Fruit fly (Drosophila melanogaster): ENCODE results near the gene Acbp5.

The Acbp5 gene

dm6 chr3L:8749676-8750654 lies 38.4 kb downstream of the Acbp5 start, which contains the start of gene CG13306:
CG13306 (minus strand) TSS chr3L:8749726.
- TF ChIP-seq esn (GFP tag; optimal IDR thresholded peaks at IDR 0.05) (no peak), spab (GFP tag; optimal IDR thresholded peaks at IDR 0.05) (no peak), fd85E (GFP tag; optimal IDR thresholded peaks at IDR 0.05) (no peak), CG11762 (GFP tag; optimal IDR thresholded peaks at IDR 0.05; ENCODE audit: insufficient read depth) (no peak), CG16779 (tag; optimal IDR thresholded peaks at IDR 0.05) (no peak), lz (GFP tag; optimal IDR thresholded peaks at IDR 0.05) (no peak), CG6276 (GFP tag; optimal IDR thresholded peaks at IDR 0.05) (no peak), CG6163 (GFP tag; IDR thresholded peaks at IDR 0.05) (no peak), Met (GFP tag; optimal IDR thresholded peaks at IDR 0.05) (no peak), net (GFP tag; optimal IDR thresholded peaks at IDR 0.05) (no peak), CG8632 (GFP tag; optimal IDR thresholded peaks at IDR 0.05) (no peak)

dm6 chr3L:8748839-8749238 lies 39.5 kb downstream of the Acbp5 start:
- TF ChIP-seq lz (GFP tag; optimal IDR thresholded peaks at IDR 0.05), result peak; percentile 36
- TF ChIP-seq cyc (GFP tag; optimal IDR thresholded peaks at IDR 0.05), result peak; percentile 54
- TF ChIP-seq esn (GFP tag; optimal IDR thresholded peaks at IDR 0.05), result peak; percentile 18
- TF ChIP-seq OdsH (GFP tag; optimal IDR thresholded peaks at IDR 0.05), result peak; percentile 19
- no peak for TF ChIP-seq CG6276 (GFP tag; optimal IDR thresholded peaks at IDR 0.05)
- peak; percentile 55 for TF ChIP-seq CG31627 (GFP tag; optimal IDR thresholded peaks at IDR 0.05)
- peak in 1 of 2 experiments; percentile 6 for TF ChIP-seq salr (GFP tag; optimal IDR thresholded peaks at IDR 0.05)
- no peak for TF ChIP-seq CG15336 (GFP tag; IDR thresholded peaks at IDR 0.05)
- peak; percentile 47 for TF ChIP-seq Hr39 (GFP tag; optimal IDR thresholded peaks at IDR 0.05)

dm6 chr3L:8748323-8748722 lies 40.0 kb downstream of the Acbp5 start:
- TF ChIP-seq CG6808 (GFP tag; optimal IDR thresholded peaks at IDR 0.05) (no peak), lz (GFP tag; optimal IDR thresholded peaks at IDR 0.05) (no peak), CG3919 (GFP tag; optimal IDR thresholded peaks at IDR 0.05) (no peak), Gug (GFP tag; IDR thresholded peaks at IDR 0.05) (no peak), CG8119 (GFP tag; IDR thresholded peaks at IDR 0.05) (no peak), dac (GFP tag; optimal IDR thresholded peaks at IDR 0.05) (no peak), CG6854 (GFP tag; optimal IDR thresholded peaks at IDR 0.05) (no peak), pdm3 (GFP tag; optimal IDR thresholded peaks at IDR 0.05) (no peak)

dm6 chr3L:8746519-8746918 lies 41.8 kb downstream of the Acbp5 start:
- TF ChIP-seq CG4318 (GFP tag; optimal IDR thresholded peaks at IDR 0.05) (no peak), lz (GFP tag; optimal IDR thresholded peaks at IDR 0.05) (no peak), CG10631 (GFP tag; optimal IDR thresholded peaks at IDR 0.05) (no peak), Lpt (GFP tag; optimal IDR thresholded peaks at IDR 0.05) (no peak)

dm6 chr3L:8745210-8745609 lies 43.1 kb downstream of the Acbp5 start, which contains the start of gene Prm:
Prm (minus strand) TSS chr3L:8745310.
- no peak for TF ChIP-seq Gug (GFP tag; IDR thresholded peaks at IDR 0.05)
- no peak for TF ChIP-seq CG3032 (tag; optimal IDR thresholded peaks at IDR 0.05)
- TF ChIP-seq CG16779 (tag; optimal IDR thresholded peaks at IDR 0.05), result no peak

dm6 chr3L:8741051-8741468 lies 47.3 kb downstream of the Acbp5 start:
- TF ChIP-seq dac (GFP tag; optimal IDR thresholded peaks at IDR 0.05) (no peak), CG34406 (GFP tag; optimal IDR thresholded peaks at IDR 0.05) (no peak), svp (GFP tag) (peak; percentile 64), eg (GFP tag; IDR thresholded peaks at IDR 0.05) (no peak), CG8632 (GFP tag; optimal IDR thresholded peaks at IDR 0.05) (no peak), CG6276 (GFP tag; optimal IDR thresholded peaks at IDR 0.05) (no peak), CG6163 (GFP tag; IDR thresholded peaks at IDR 0.05) (peak; percentile 39; the same call in 1 of the 3 replicates), CG11902 (GFP tag; optimal IDR thresholded peaks at IDR 0.05) (no peak), dsx (GFP tag; optimal IDR thresholded peaks at IDR 0.05; ENCODE audit: poor library complexity, severe bottlenecking) (no peak), CG11294 (GFP tag; IDR thresholded peaks at IDR 0.05) (no peak), CG6808 (GFP tag; optimal IDR thresholded peaks at IDR 0.05) (no peak), CG6792 (GFP tag; optimal IDR thresholded peaks at IDR 0.05) (no peak), CG15336 (GFP tag; IDR thresholded peaks at IDR 0.05) (no peak), salr (GFP tag; optimal IDR thresholded peaks at IDR 0.05) (no peak), CG1621 (tag; optimal IDR thresholded peaks at IDR 0.05) (no peak), Eip93F (GFP tag; optimal IDR thresholded peaks at IDR 0.05) (no peak)

All from whole organism, prepupa.